Fruit fly (Drosophila melanogaster) whole organism, embryonic: Measurements from ENCODE around the gene tplus3b.

ENCODE experiments used
- CG10431 ChIP-seq: fragments of 200-800 bp; sonication (Bioruptor generic); optimal IDR thresholded peaks from 3 replicates; lab custom pipeline; 2018; ENCODE audit warnings: missing biosample characterization, mild to moderate bottlenecking, missing genetic modification characterization
- CG13287 ChIP-seq: fragments of 200-800 bp; sonication (Bioruptor generic); IDR thresholded peaks from 2 replicates; pipeline ENCODE4 v1.3.6; 2022; ENCODE audit warnings: missing biosample characterization, missing genetic modification characterization; ENCODE audit not compliant: partially characterized antibody
- CG13894 ChIP-seq: fragments of 200-800 bp; sonication (Bioruptor generic); optimal IDR thresholded peaks from 3 replicates; lab custom pipeline; 2018; ENCODE audit warnings: missing biosample characterization, mild to moderate bottlenecking, missing genetic modification characterization, moderate library complexity
- CG15479 ChIP-seq: fragments of 200-800 bp; sonication (Bioruptor generic); optimal IDR thresholded peaks from 3 replicates; lab custom pipeline; 2019; ENCODE audit warnings: missing biosample characterization, mild to moderate bottlenecking, missing genetic modification characterization, moderate library complexity
- CG15696 ChIP-seq: fragments of 200-800 bp; sonication (Bioruptor generic); optimal IDR thresholded peaks from 2 replicates; lab custom pipeline; 2019; ENCODE audit warnings: missing biosample characterization, mild to moderate bottlenecking, missing genetic modification characterization, moderate library complexity
- CG1603 ChIP-seq: fragments of 200-800 bp; sonication (Bioruptor generic); optimal IDR thresholded peaks from 2 replicates; lab custom pipeline; 2019; ENCODE audit warnings: missing biosample characterization, mild to moderate bottlenecking, missing genetic modification characterization, moderate library complexity
- CG17802 ChIP-seq: fragments of 200-800 bp; sonication (Bioruptor generic); optimal IDR thresholded peaks from 2 replicates; lab custom pipeline; 2018; ENCODE audit warnings: missing biosample characterization, mild to moderate bottlenecking, missing genetic modification characterization, moderate library complexity
- CG2199 ChIP-seq: fragments of 200-800 bp; sonication (Bioruptor generic); IDR thresholded peaks from 3 replicates; pipeline ENCODE4 v1.3.6; 2022; ENCODE audit warnings: missing biosample characterization, missing genetic modification characterization
- CG30020 ChIP-seq: fragments of 200-800 bp; optimal IDR thresholded peaks from 2 replicates; lab custom pipeline; 2019; ENCODE audit warnings: missing biosample characterization, mild to moderate bottlenecking, missing genetic modification characterization, moderate library complexity
- CG3163 ChIP-seq: fragments of 200-800 bp; sonication (Bioruptor generic); optimal IDR thresholded peaks from 3 replicates; lab custom pipeline; 2016; ENCODE audit warnings: missing biosample characterization, missing genetic modification characterization
- CG43689 ChIP-seq: fragments of 200-800 bp; sonication (Bioruptor generic); IDR thresholded peaks from 2 replicates; pipeline ENCODE4 v1.3.6; 2022; ENCODE audit warnings: missing biosample characterization, missing genetic modification characterization
- CG7839 ChIP-seq: fragments of 200-800 bp; sonication (Bioruptor generic); optimal IDR thresholded peaks from 3 replicates; lab custom pipeline; 2018; ENCODE audit warnings: missing biosample characterization, mild to moderate bottlenecking, missing genetic modification characterization, moderate library complexity
- D19A ChIP-seq: fragments of 200-800 bp; optimal IDR thresholded peaks from 3 replicates; lab custom pipeline; 2019; ENCODE audit warnings: missing biosample characterization, mild to moderate bottlenecking, missing genetic modification characterization, moderate library complexity
- Elba2 ChIP-seq: fragments of 200-800 bp; sonication (Bioruptor generic); optimal IDR thresholded peaks from 3 replicates; lab custom pipeline; 2016; ENCODE audit warnings: missing biosample characterization, missing genetic modification characterization
- Hr51 ChIP-seq, 2 experiments: fragments of 200-800 bp; sonication (Bioruptor generic); optimal IDR thresholded peaks; 2 replicates in 1 of 2; 3 replicates in 1 of 2; lab custom pipeline; 2016 to 2018; ENCODE audit warnings: missing biosample characterization in 2 of 2, missing genetic modification characterization in 2 of 2, mild to moderate bottlenecking in 1 of 2, moderate library complexity in 1 of 2
- Jarid2 ChIP-seq: fragments of 200-800 bp; sonication (Bioruptor generic); optimal IDR thresholded peaks from 3 replicates; lab custom pipeline; 2017; ENCODE audit warnings: mild to moderate bottlenecking, missing biosample characterization, missing genetic modification reagents, missing genetic modification characterization
- Med ChIP-seq: fragments of 200-800 bp; sonication (Bioruptor generic); peaks from one replicate; lab custom pipeline; 2016; ENCODE audit warnings: missing biosample characterization, missing genetic modification characterization, mild to moderate bottlenecking, inconsistent platforms, moderate library complexity
- Meics ChIP-seq: fragments of 200-800 bp; sonication (Bioruptor generic); optimal IDR thresholded peaks from 2 replicates; lab custom pipeline; 2017; ENCODE audit warnings: missing biosample characterization, mild to moderate bottlenecking, missing genetic modification characterization
- ato ChIP-seq: fragments of 200-800 bp; sonication (Bioruptor generic); IDR thresholded peaks from 2 replicates; pipeline ENCODE4 v1.3.6; 2022; ENCODE audit warnings: missing biosample characterization, missing genetic modification characterization; ENCODE audit not compliant: partially characterized antibody
- dan ChIP-seq: fragments of 200-800 bp; sonication (Bioruptor generic); IDR thresholded peaks from 2 replicates; pipeline ENCODE4 v1.3.6; 2022; ENCODE audit warnings: missing biosample characterization, missing genetic modification characterization
- eve ChIP-seq, 2 experiments: fragments of >200 bp; optimal IDR thresholded peaks; 2 replicates each; lab custom pipeline; 2017; ENCODE audit warnings: missing biosample characterization in 2 of 2, missing genetic modification characterization in 2 of 2
- fd3F ChIP-seq: fragments of 200-800 bp; sonication (Bioruptor generic); optimal IDR thresholded peaks from 2 replicates; lab custom pipeline; 2018; ENCODE audit warnings: missing biosample characterization, mild to moderate bottlenecking, missing genetic modification characterization, moderate library complexity
- h ChIP-seq: fragments of >200 bp; optimal IDR thresholded peaks from 2 replicates; lab custom pipeline; 2017
- hkb ChIP-seq, 2 experiments: fragments of 200-800 bp in 1 of 2; fragments of >200 bp in 1 of 2; sonication (Bioruptor generic) in 1 of 2; IDR thresholded peaks in 1 of 2; optimal IDR thresholded peaks in 1 of 2; 2 replicates each; pipeline versions ENCODE4 v1.3.6 to Lab custom; 2017 to 2022; ENCODE audit warnings: missing biosample characterization in 1 of 2, missing genetic modification characterization in 1 of 2
- lola ChIP-seq, 3 experiments: fragments of >200 bp in 2 of 3; fragments of 200-800 bp in 1 of 3; sonication (Bioruptor generic) in 1 of 3; optimal IDR thresholded peaks; 2 replicates each; lab custom pipeline; 2017 to 2019; ENCODE audit warnings: missing biosample characterization in 3 of 3, missing genetic modification characterization in 3 of 3, mild to moderate bottlenecking in 1 of 3, moderate library complexity in 1 of 3
- maf-S ChIP-seq: fragments of 200-800 bp; sonication (Bioruptor generic); optimal IDR thresholded peaks from 2 replicates; lab custom pipeline; 2016; ENCODE audit warnings: missing biosample characterization, missing genetic modification characterization
- nerfin-1 ChIP-seq: fragments of 200-800 bp; sonication (Bioruptor generic); optimal IDR thresholded peaks from 3 replicates; lab custom pipeline; 2019; ENCODE audit warnings: missing biosample characterization, mild to moderate bottlenecking, missing genetic modification characterization, moderate library complexity
- org-1 ChIP-seq: fragments of 200-800 bp; sonication (Bioruptor generic); optimal IDR thresholded peaks from 2 replicates; lab custom pipeline; 2017; ENCODE audit warnings: missing biosample characterization, missing genetic modification characterization
- psq ChIP-seq: fragments of 200-800 bp; sonication (Bioruptor generic); optimal IDR thresholded peaks from 2 replicates; lab custom pipeline; 2017; ENCODE audit warnings: missing biosample characterization, missing genetic modification characterization
- pum ChIP-seq: fragments of 200-800 bp; sonication (Bioruptor generic); optimal IDR thresholded peaks from 2 replicates; lab custom pipeline; 2016; ENCODE audit warnings: missing biosample characterization, missing genetic modification characterization
- row ChIP-seq: fragments of 200-800 bp; sonication (Bioruptor generic); IDR thresholded peaks from 3 replicates; pipeline ENCODE4 v1.3.6; 2022; ENCODE audit warnings: missing biosample characterization, missing genetic modification characterization
- sc ChIP-seq, 3 experiments: fragments of >200 bp in 2 of 3; fragments of 200-800 bp in 1 of 3; sonication (Bioruptor generic) in 1 of 3; optimal IDR thresholded peaks; 2 replicates in 2 of 3; 3 replicates in 1 of 3; lab custom pipeline; 2017; ENCODE audit warnings: mild to moderate bottlenecking in 1 of 3, missing biosample characterization in 1 of 3, missing genetic modification characterization in 1 of 3, missing genetic modification reagents in 1 of 3
- slou ChIP-seq: fragments of 200-800 bp; sonication (Bioruptor generic); optimal IDR thresholded peaks from 3 replicates; lab custom pipeline; 2016; ENCODE audit warnings: missing biosample characterization, missing genetic modification characterization
- sna ChIP-seq: fragments of 200-800 bp; sonication (Bioruptor generic); IDR thresholded peaks from 2 replicates; pipeline ENCODE4 v1.3.6; 2022; ENCODE audit warnings: missing biosample characterization, missing genetic modification characterization; ENCODE audit not compliant: partially characterized antibody
- toy ChIP-seq: fragments of 200-800 bp; sonication (Bioruptor generic); IDR thresholded peaks from 2 replicates; pipeline ENCODE4 v1.3.6; 2022; ENCODE audit warnings: missing biosample characterization, missing genetic modification characterization
- twi ChIP-seq: fragments of 200-800 bp; optimal IDR thresholded peaks from 2 replicates; lab custom pipeline; 2019; ENCODE audit warnings: missing biosample characterization, mild to moderate bottlenecking, missing genetic modification characterization, moderate library complexity
- vvl ChIP-seq: fragments of 200-800 bp; sonication (Bioruptor generic); IDR thresholded peaks from 2 replicates; pipeline ENCODE4 v1.3.6; 2022; ENCODE audit warnings: missing biosample characterization, missing genetic modification characterization
- wek ChIP-seq: fragments of 200-800 bp; sonication (Bioruptor generic); optimal IDR thresholded peaks from 3 replicates; lab custom pipeline; 2018; ENCODE audit warnings: missing biosample characterization, mild to moderate bottlenecking, missing genetic modification characterization, moderate library complexity

The tplus3b gene

dm6 chr2L:22134091-22134730 lies 30.0 kb upstream of the tplus3b start (continued):
- TF ChIP-seq vvl (peak; percentile 24; the same call in 1 of the 2 replicates), hkb (optimal IDR thresholded peaks at IDR 0.05; lab: Kevin White, UChicago) (no peak), hkb (GFP tag; IDR thresholded peaks at IDR 0.05; lab: Robert Waterston, UW) (peak; percentile 19; the same call in 1 of the 2 replicates), Med (peak; percentile 48), sna (GFP tag; lab: Robert Waterston, UW) (0 out of 2 replicates have a peak, but pooled peaks have one; percentile 25), CG13287 (GFP tag; lab: Robert Waterston, UW) (peak; percentile 11; the same call in 1 of the 2 replicates), Jarid2 (GFP tag; lab: Kevin White, UChicago) (peak; percentile 68), CG13894 (tag; lab: Kevin White, UChicago) (peak; percentile 54), D19A (tag; lab: Kevin White, UChicago) (peak; percentile 85), dan (GFP tag; lab: Robert Waterston, UW) (no peak)

DNA sequence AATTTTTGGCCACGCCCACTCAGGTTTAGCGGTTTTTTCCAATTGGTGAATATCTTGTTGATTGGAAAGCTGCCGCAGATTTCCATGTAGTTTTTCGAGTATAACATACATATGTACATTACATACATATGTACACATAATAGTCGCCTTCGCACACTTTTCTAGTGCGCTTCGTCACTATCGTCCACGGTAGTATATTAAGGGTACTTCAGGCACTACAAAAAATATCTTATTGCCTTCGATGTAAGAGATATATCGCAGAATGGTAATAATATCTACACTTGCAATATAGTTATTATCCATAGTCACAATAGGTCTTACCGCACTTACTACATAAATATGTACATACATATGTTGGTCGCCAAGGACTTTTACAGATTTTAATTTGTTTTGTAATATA lies 28.8 kb upstream of the tplus3b start:
- TF ChIP-seq Jarid2 (GFP tag; lab: Kevin White, UChicago) (no peak), CG30020 (tag; lab: Kevin White, UChicago) (peak; percentile 76), CG2199 (0 out of 3 replicates have a peak, but pooled peaks have one; percentile 11), CG1603 (tag; lab: Kevin White, UChicago) (peak; percentile 28), CG15479 (GFP tag; lab: Kevin White, UChicago) (no peak), toy (no peak), eve (GFP tag; optimal IDR thresholded peaks at IDR 0.05; lab: Kevin White, UChicago) (peak in 1 of 2 experiments; percentile 11), CG7839 (tag; lab: Kevin White, UChicago) (no peak), CG3163 (GFP tag; lab: Kevin White, UChicago) (no peak), maf-S (GFP tag; lab: Kevin White, UChicago) (no peak), org-1 (GFP tag; lab: Kevin White, UChicago) (no peak), Hr51 (GFP tag; optimal IDR thresholded peaks at IDR 0.05; lab: Kevin White, UChicago) (no peak), CG10431 (GFP tag; lab: Kevin White, UChicago) (peak; percentile 59), sc (optimal IDR thresholded peaks at IDR 0.05; lab: Kevin White, UChicago) (no peak), sc (GFP tag; optimal IDR thresholded peaks at IDR 0.05; lab: Kevin White, UChicago) (no peak), slou (GFP tag; lab: Kevin White, UChicago) (no peak), fd3F (GFP tag; lab: Kevin White, UChicago) (no peak), pum (no peak), twi (no peak), Meics (peak; percentile 83), nerfin-1 (no peak), lola (GFP tag; optimal IDR thresholded peaks at IDR 0.05; lab: Kevin White, UChicago) (no peak), CG15696 (tag; lab: Kevin White, UChicago) (no peak), CG17802 (peak; percentile 54), psq (GFP tag; lab: Kevin White, UChicago) (no peak), wek (peak; percentile 77), h (lab: Kevin White, UChicago) (no peak), row (GFP tag; lab: Robert Waterston, UW) (peak; percentile 41; the same call in 2 of the 3 replicates), ato (GFP tag; lab: Robert Waterston, UW) (no peak), CG43689 (GFP tag; lab: Robert Waterston, UW) (no peak), Elba2 (peak; percentile 80)
- TF ChIP-seq, all 482 proteins: peak for 10
